Worm (Caenorhabditis elegans): ENCODE data around the gene Y17G9B.4.

The Y17G9B.4 gene

DNA sequence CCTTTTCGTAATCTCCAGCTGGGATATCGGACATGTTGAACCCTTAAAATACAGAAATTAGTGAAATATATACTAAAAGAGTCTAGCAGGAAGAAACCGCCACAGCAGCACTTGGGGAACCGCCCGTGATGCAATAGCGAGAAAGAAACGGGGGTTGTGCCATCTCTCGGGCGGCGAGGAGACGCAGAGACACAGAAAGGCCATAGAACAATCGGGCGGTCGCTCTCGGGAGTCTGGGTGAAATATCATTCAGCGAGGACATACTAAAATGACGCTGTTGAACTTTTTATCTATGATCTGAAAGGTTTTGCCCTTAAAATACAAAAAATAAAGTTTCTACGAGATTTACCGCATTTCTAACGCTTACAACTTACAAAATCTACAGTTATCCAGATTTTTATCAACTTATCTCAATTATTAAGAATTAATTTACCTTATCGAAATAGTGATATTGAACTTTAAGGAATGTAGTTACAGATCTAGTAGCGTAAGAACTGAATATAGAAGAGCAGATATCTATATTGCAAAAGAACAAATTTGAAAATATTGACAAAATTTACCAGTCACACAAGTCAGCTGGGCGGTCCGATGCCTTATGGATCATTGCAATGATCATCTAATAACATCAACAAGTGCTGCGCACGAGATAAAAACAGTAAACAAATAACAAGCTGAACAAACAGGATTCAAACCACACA, 3.4 kb upstream of the Y17G9B.4 start, which contains the start of gene cyc-2.1 (continued):
- TF ChIP-seq snu-23 (GFP tag; optimal IDR thresholded peaks at IDR 0.05) (peak; percentile 70), unc-86 (tag; optimal IDR thresholded peaks at IDR 0.05) (peak; percentile 30), nhr-71 (tag; optimal IDR thresholded peaks at IDR 0.05) (peak; percentile 71), nhr-12 (tag; optimal IDR thresholded peaks at IDR 0.05) (no peak), nhr-76 (tag; optimal IDR thresholded peaks at IDR 0.05) (no peak), ama-1 (optimal IDR thresholded peaks at IDR 0.05) (no peak), nhr-11 (tag; optimal IDR thresholded peaks at IDR 0.05) (no peak), rnt-1 (tag; optimal IDR thresholded peaks at IDR 0.05) (peak; percentile 59), ceh-82 (tag; optimal IDR thresholded peaks at IDR 0.05) (peak in 1 of 3 experiments; percentile 48), irx-1 (tag; optimal IDR thresholded peaks at IDR 0.05) (no peak), nhr-84 (tag; optimal IDR thresholded peaks at IDR 0.05) (no peak), sptf-1 (tag; optimal IDR thresholded peaks at IDR 0.05) (no peak), efl-3 (GFP tag; optimal IDR thresholded peaks at IDR 0.05) (no peak), elt-2 (tag; optimal IDR thresholded peaks at IDR 0.05) (peak; percentile 28), ceh-8 (GFP tag; optimal IDR thresholded peaks at IDR 0.05) (no peak), unc-62 (GFP tag; optimal IDR thresholded peaks at IDR 0.05) (no peak), ztf-11 (tag; optimal IDR thresholded peaks at IDR 0.05) (no peak), ets-5 (GFP tag; IDR thresholded peaks at IDR 0.05) (no peak), sox-4 (tag; optimal IDR thresholded peaks at IDR 0.05) (no peak), unc-98 (GFP tag; IDR thresholded peaks at IDR 0.05) (no peak), aly-2 (tag; optimal IDR thresholded peaks at IDR 0.05) (peak; percentile 42), mdl-1 (tag; optimal IDR thresholded peaks at IDR 0.05) (peak in 1 of 2 experiments; percentile 37), tlp-1 (tag; optimal IDR thresholded peaks at IDR 0.05) (no peak), fos-1 (tag; optimal IDR thresholded peaks at IDR 0.05) (no peak), fkh-4 (tag; optimal IDR thresholded peaks at IDR 0.05; ENCODE audit: borderline replicate concordance) (no peak), pag-3 (tag; optimal IDR thresholded peaks at IDR 0.05; ENCODE audit: borderline replicate concordance, insufficient read depth) (no peak), nhr-20 (tag; optimal IDR thresholded peaks at IDR 0.05) (peak; percentile 80), alr-1 (tag; optimal IDR thresholded peaks at IDR 0.05; ENCODE audit: borderline replicate concordance) (no peak), pax-3 (tag; optimal IDR thresholded peaks at IDR 0.05) (no peak), hlh-17 (GFP tag; optimal IDR thresholded peaks at IDR 0.05; ENCODE audit: borderline replicate concordance) (no peak), lin-35 (GFP tag; optimal IDR thresholded peaks at IDR 0.05) (peak; percentile 33 to 55), grh-1 (GFP tag; IDR thresholded peaks at IDR 0.05) (no peak), skn-1 (tag; optimal IDR thresholded peaks at IDR 0.05) (peak; percentile 29), swsn-7 (tag; optimal IDR thresholded peaks at IDR 0.05) (peak; percentile 59), mef-2 (tag; optimal IDR thresholded peaks at IDR 0.05) (no peak), nhr-28 (tag; optimal IDR thresholded peaks at IDR 0.05) (no peak), jun-1 (tag; optimal IDR thresholded peaks at IDR 0.05) (no peak), zag-1 (tag; optimal IDR thresholded peaks at IDR 0.05) (no peak), snpc-4 (tag; optimal IDR thresholded peaks at IDR 0.05) (peak; percentile 45), xbp-1 (tag; optimal IDR thresholded peaks at IDR 0.05) (peak; percentile 34), unc-130 (tag; optimal IDR thresholded peaks at IDR 0.05) (no peak), dpl-1 (GFP tag; optimal IDR thresholded peaks at IDR 0.05) (peak in 2 of 3 experiments; percentile 34), blmp-1 (tag; optimal IDR thresholded peaks at IDR 0.05) (no peak), C34B4.2 (tag; optimal IDR thresholded peaks at IDR 0.05) (no peak), lsy-2 (tag; optimal IDR thresholded peaks at IDR 0.05) (peak; percentile 80 to 91), hlh-4 (tag; optimal IDR thresholded peaks at IDR 0.05) (no peak), ceh-63 (GFP tag; optimal IDR thresholded peaks at IDR 0.05) (no peak), tbx-2 (tag; optimal IDR thresholded peaks at IDR 0.05) (peak; percentile 58), nhr-237 (tag; optimal IDR thresholded peaks at IDR 0.05) (peak; percentile 34), nhr-19 (GFP tag; conservative IDR thresholded peaks at IDR 0.05) (peak; percentile 71), lin-14 (GFP tag; optimal IDR thresholded peaks at IDR 0.05) (peak; percentile 83), ztf-4 (tag; optimal IDR thresholded peaks at IDR 0.05) (peak; percentile 22)
